4 fruit fly cellular contexts compared by ENCODE assay signal in genomic region chr2L:11073947-11074346, dm6.
TF ChIP-seq lines count a peak whose summit lies in the region.

No protein-coding gene starts in this region.

- TF ChIP-seq CTCF in whole organism, embryonic (GFP tag; optimal IDR thresholded peaks at IDR 0.05; lab: Kevin White, UChicago): no peak

TF ChIP-seq in whole organism, embryonic, 481 proteins besides CTCF, POLR2A, EP300 and RAD21:
- TF ChIP-seq bsh (GFP tag; optimal IDR thresholded peaks at IDR 0.05; lab: Kevin White, UChicago) (peak in 1 of 2 experiments; percentile 56), Dll (GFP tag; IDR thresholded peaks at IDR 0.05; lab: Robert Waterston, UW; ENCODE audit: partially characterized antibody) (0 out of 4 replicates have a peak, but pooled peaks have one; percentile 26), prd (optimal IDR thresholded peaks at IDR 0.05; lab: Kevin White, UChicago) (no peak), prd (GFP tag; IDR thresholded peaks at IDR 0.05; lab: Robert Waterston, UW) (no peak)

TF ChIP-seq in whole organism, prepupa, 60 proteins besides CTCF, POLR2A, EP300 and RAD21 (continues in another document):
- no peak for TF ChIP-seq CG9139 (GFP tag; optimal IDR thresholded peaks at IDR 0.05; lab: Kevin White, UChicago)
- peak; percentile 34 for TF ChIP-seq acj6 (GFP tag; optimal IDR thresholded peaks at IDR 0.05; lab: Kevin White, UChicago)
- peak; percentile 23 for TF ChIP-seq esn (GFP tag; optimal IDR thresholded peaks at IDR 0.05; lab: Kevin White, UChicago)
- TF ChIP-seq CG6808 (GFP tag; optimal IDR thresholded peaks at IDR 0.05; lab: Kevin White, UChicago): no peak
- TF ChIP-seq dac (GFP tag; optimal IDR thresholded peaks at IDR 0.05; lab: Kevin White, UChicago): no peak
- peak; percentile 32 for TF ChIP-seq net (GFP tag; optimal IDR thresholded peaks at IDR 0.05; lab: Kevin White, UChicago)
- peak; percentile 61 for TF ChIP-seq CG4318 (GFP tag; optimal IDR thresholded peaks at IDR 0.05; lab: Kevin White, UChicago)
- TF ChIP-seq CG1621 (tag; optimal IDR thresholded peaks at IDR 0.05; lab: Kevin White, UChicago): peak; percentile 2
- peak; percentile 73 for TF ChIP-seq CG15336 (GFP tag; IDR thresholded peaks at IDR 0.05; lab: Robert Waterston, UW)
- TF ChIP-seq CG7368 (GFP tag; optimal IDR thresholded peaks at IDR 0.05; lab: Kevin White, UChicago): no peak
- TF ChIP-seq CG3919 (GFP tag; optimal IDR thresholded peaks at IDR 0.05; lab: Kevin White, UChicago): peak; percentile 5
- peak; percentile 42 for TF ChIP-seq OdsH (GFP tag; optimal IDR thresholded peaks at IDR 0.05; lab: Kevin White, UChicago)
- no peak for TF ChIP-seq CG6163 (GFP tag; IDR thresholded peaks at IDR 0.05; lab: Robert Waterston, UW)
- peak; percentile 2 for TF ChIP-seq Hr39 (GFP tag; optimal IDR thresholded peaks at IDR 0.05; lab: Kevin White, UChicago)
- no peak for TF ChIP-seq CG11902 (GFP tag; optimal IDR thresholded peaks at IDR 0.05; lab: Kevin White, UChicago)
- peak; percentile 29 for TF ChIP-seq CG6276 (GFP tag; optimal IDR thresholded peaks at IDR 0.05; lab: Kevin White, UChicago)
- no peak for TF ChIP-seq CG16779 (tag; optimal IDR thresholded peaks at IDR 0.05; lab: Kevin White, UChicago)
- no peak for TF ChIP-seq lz (GFP tag; optimal IDR thresholded peaks at IDR 0.05; lab: Kevin White, UChicago)
- peak in 1 of 2 experiments; percentile 56 for TF ChIP-seq salr (GFP tag; optimal IDR thresholded peaks at IDR 0.05; lab: Kevin White, UChicago)
- no peak for TF ChIP-seq Hr38 (GFP tag; optimal IDR thresholded peaks at IDR 0.05; lab: Kevin White, UChicago)
- no peak for TF ChIP-seq dsx (GFP tag; optimal IDR thresholded peaks at IDR 0.05; lab: Kevin White, UChicago; ENCODE audit: poor library complexity, severe bottlenecking)
- peak; percentile 84 for TF ChIP-seq Eip78C (GFP tag; lab: Kevin White, UChicago)
- TF ChIP-seq achi (GFP tag; optimal IDR thresholded peaks at IDR 0.05; lab: Kevin White, UChicago): peak; percentile 45
- TF ChIP-seq CG6792 (GFP tag; optimal IDR thresholded peaks at IDR 0.05; lab: Kevin White, UChicago): peak; percentile 27
- no peak for TF ChIP-seq fkh (GFP tag; optimal IDR thresholded peaks at IDR 0.05; lab: Kevin White, UChicago)
- peak; percentile 14 for TF ChIP-seq CG34406 (GFP tag; optimal IDR thresholded peaks at IDR 0.05; lab: Kevin White, UChicago)
- peak; percentile 22 for TF ChIP-seq CG3032 (tag; optimal IDR thresholded peaks at IDR 0.05; lab: Kevin White, UChicago)
- TF ChIP-seq cyc (GFP tag; optimal IDR thresholded peaks at IDR 0.05; lab: Kevin White, UChicago): no peak
- peak; percentile 43 for TF ChIP-seq Sox14 (GFP tag; optimal IDR thresholded peaks at IDR 0.05; lab: Kevin White, UChicago)

TF ChIP-seq in whole organism, pupa, 21 proteins besides CTCF, POLR2A, EP300 and RAD21:
- no peak for TF ChIP-seq fd96Ca (GFP tag; IDR thresholded peaks at IDR 0.05; lab: Robert Waterston, UW)
- TF ChIP-seq Ets98B (GFP tag; IDR thresholded peaks at IDR 0.05; lab: Robert Waterston, UW): no peak
- peak; percentile 8 for TF ChIP-seq Pif1A (GFP tag; optimal IDR thresholded peaks at IDR 0.05; lab: Kevin White, UChicago)
- no peak for TF ChIP-seq CG12605 (GFP tag; IDR thresholded peaks at IDR 0.05; lab: Robert Waterston, UW)
- TF ChIP-seq CG10348 (GFP tag; IDR thresholded peaks at IDR 0.05; lab: Robert Waterston, UW): no peak
- TF ChIP-seq CG13204 (GFP tag; optimal IDR thresholded peaks at IDR 0.05; lab: Kevin White, UChicago): no peak
- peak; percentile 59 for TF ChIP-seq CG15710 (tag; optimal IDR thresholded peaks at IDR 0.05; lab: Kevin White, UChicago)
- TF ChIP-seq CG4496 (GFP tag; IDR thresholded peaks at IDR 0.05; lab: Robert Waterston, UW): no peak
- TF ChIP-seq CG14655 (GFP tag; optimal IDR thresholded peaks at IDR 0.05; lab: Kevin White, UChicago): peak; percentile 58
- peak; percentile 50 for TF ChIP-seq CG9948 (tag; optimal IDR thresholded peaks at IDR 0.05; lab: Kevin White, UChicago)
- TF ChIP-seq EcR (GFP tag; optimal IDR thresholded peaks at IDR 0.05; lab: Kevin White, UChicago): no peak
- TF ChIP-seq Pif1B (GFP tag; optimal IDR thresholded peaks at IDR 0.05; lab: Kevin White, UChicago): no peak
- peak; percentile 54 for TF ChIP-seq CG34367 (tag; optimal IDR thresholded peaks at IDR 0.05; lab: Kevin White, UChicago)
- TF ChIP-seq CG17806 (tag; optimal IDR thresholded peaks at IDR 0.05; lab: Kevin White, UChicago): peak; percentile 9
- TF ChIP-seq CG8159 (tag; optimal IDR thresholded peaks at IDR 0.05; lab: Kevin White, UChicago): peak; percentile 48
- TF ChIP-seq gl (tag; optimal IDR thresholded peaks at IDR 0.05; lab: Kevin White, UChicago): no peak
- no peak for TF ChIP-seq Snoo (tag; optimal IDR thresholded peaks at IDR 0.05; lab: Kevin White, UChicago)
- TF ChIP-seq D1 (tag; optimal IDR thresholded peaks at IDR 0.05; lab: Kevin White, UChicago): no peak
- peak; percentile 62 for TF ChIP-seq CG8301 (tag; optimal IDR thresholded peaks at IDR 0.05; lab: Kevin White, UChicago)
- no peak for TF ChIP-seq rn (GFP tag; IDR thresholded peaks at IDR 0.05; lab: Robert Waterston, UW)
- TF ChIP-seq CG32121 (GFP tag; IDR thresholded peaks at IDR 0.05; lab: Robert Waterston, UW): no peak
TF ChIP-seq in whole organism, pupa: peak in this region for 8.

TF ChIP-seq in whole organism, wandering third instar larva, 38 proteins besides CTCF, POLR2A, EP300 and RAD21:
- TF ChIP-seq Vsx2 (GFP tag; optimal IDR thresholded peaks at IDR 0.05; lab: Kevin White, UChicago; ENCODE audit: partially characterized antibody): no peak
- TF ChIP-seq foxo (GFP tag; optimal IDR thresholded peaks at IDR 0.05; lab: Kevin White, UChicago): peak in 1 of 2 experiments; percentile 6
- no peak for TF ChIP-seq N (GFP tag; optimal IDR thresholded peaks at IDR 0.05; lab: Kevin White, UChicago)
- TF ChIP-seq usp (GFP tag; optimal IDR thresholded peaks at IDR 0.05; lab: Kevin White, UChicago): no peak
- TF ChIP-seq rgr (GFP tag; optimal IDR thresholded peaks at IDR 0.05; lab: Kevin White, UChicago): peak; percentile 24
- TF ChIP-seq br (GFP tag; optimal IDR thresholded peaks at IDR 0.05; lab: Kevin White, UChicago): peak; percentile 9
- no peak for TF ChIP-seq Dfd (GFP tag; optimal IDR thresholded peaks at IDR 0.05; lab: Kevin White, UChicago)
- peak; percentile 6 for TF ChIP-seq h (GFP tag; optimal IDR thresholded peaks at IDR 0.05; lab: Kevin White, UChicago)
- TF ChIP-seq ey (GFP tag; optimal IDR thresholded peaks at IDR 0.05; lab: Kevin White, UChicago): peak; percentile 34
- peak; percentile 42 for TF ChIP-seq Sp1 (GFP tag; optimal IDR thresholded peaks at IDR 0.05; lab: Kevin White, UChicago)
- peak; percentile 32 for TF ChIP-seq OdsH (GFP tag; optimal IDR thresholded peaks at IDR 0.05; lab: Kevin White, UChicago)

Comparison
In these comparisons a context has a peak if more than half of its experiments do, and no peak if none do; other contexts are left out.
1. Of the 7 proteins assayed by ChIP-seq in both whole organism, embryonic and whole organism, prepupa: peak only in whole organism, embryonic: none; only in whole organism, prepupa: Hr39, Lpt and Sox102F; in both: none; in neither: 4.